Worm (Caenorhabditis elegans): ENCODE data around the gene W04E12.2.

ce11 chrV:19771660-19772059 lies 30.7 kb upstream of the W04E12.2 start, which contains the start of gene M162.15:
- TF ChIP-seq mep-1 (tag; optimal IDR thresholded peaks at IDR 0.05) (no peak), unc-39 (tag; optimal IDR thresholded peaks at IDR 0.05) (no peak), lsy-2 (tag; optimal IDR thresholded peaks at IDR 0.05) (no peak), cnd-1 (tag; optimal IDR thresholded peaks at IDR 0.05) (no peak), pha-4 (tag; optimal IDR thresholded peaks at IDR 0.05) (no peak), elt-1 (tag; optimal IDR thresholded peaks at IDR 0.05; ENCODE audit: borderline replicate concordance, insufficient read depth) (no peak), drap-1 (GFP tag; optimal IDR thresholded peaks at IDR 0.05) (no peak), nhr-237 (tag; optimal IDR thresholded peaks at IDR 0.05) (no peak), blmp-1 (tag; optimal IDR thresholded peaks at IDR 0.05) (no peak), nhr-12 (tag; optimal IDR thresholded peaks at IDR 0.05) (no peak), ceh-83 (GFP tag; optimal IDR thresholded peaks at IDR 0.05) (no peak), mab-5 (tag; optimal IDR thresholded peaks at IDR 0.05) (no peak), sptf-1 (tag; optimal IDR thresholded peaks at IDR 0.05) (no peak), nhr-76 (tag; optimal IDR thresholded peaks at IDR 0.05) (no peak)

Measured in whole organism, mixed stage, embryonic.